Fruit fly (Drosophila melanogaster) whole organism, embryonic: Measurements from ENCODE around the gene Sfp78E.
A peak's percentile ranks its signal among the peaks of the same experiment; 100 is the strongest.

Experiments
- ATbp ChIP-seq: fragments of 200-800 bp; sonication (Bioruptor generic); optimal IDR thresholded peaks from 2 replicates; lab custom pipeline; 2017; ENCODE audit warnings: missing biosample characterization, mild to moderate bottlenecking, missing genetic modification characterization, missing genetic modification reagents
- CG10209 ChIP-seq: fragments of 200-800 bp; sonication (Bioruptor generic); optimal IDR thresholded peaks from 3 replicates; lab custom pipeline; 2017; ENCODE audit warnings: missing biosample characterization, mild to moderate bottlenecking, missing genetic modification characterization, missing genetic modification reagents
- CG11093 ChIP-seq: fragments of 200-800 bp; sonication (Bioruptor generic); IDR thresholded peaks from 3 replicates; pipeline ENCODE4 v1.3.6; 2022; ENCODE audit warnings: missing biosample characterization, missing genetic modification characterization
- CG11247 ChIP-seq: fragments of 200-800 bp; sonication (Bioruptor generic); IDR thresholded peaks from 2 replicates; pipeline ENCODE4 v1.3.6; 2022; ENCODE audit warnings: missing biosample characterization, missing genetic modification characterization
- CG11398 ChIP-seq: fragments of 200-800 bp; sonication (Bioruptor generic); optimal IDR thresholded peaks from 2 replicates; lab custom pipeline; 2016; ENCODE audit warnings: missing biosample characterization, missing genetic modification characterization
- CG14014 ChIP-seq: fragments of 200-800 bp; sonication (Bioruptor generic); IDR thresholded peaks from 2 replicates; pipeline ENCODE4 v1.3.6; 2022; ENCODE audit warnings: missing biosample characterization, missing genetic modification characterization
- CG17802 ChIP-seq: fragments of 200-800 bp; sonication (Bioruptor generic); optimal IDR thresholded peaks from 2 replicates; lab custom pipeline; 2018; ENCODE audit warnings: missing biosample characterization, mild to moderate bottlenecking, missing genetic modification characterization, moderate library complexity
- CG18262 ChIP-seq: fragments of 200-800 bp; optimal IDR thresholded peaks from 3 replicates; lab custom pipeline; 2019; ENCODE audit warnings: missing biosample characterization, mild to moderate bottlenecking, missing genetic modification characterization, moderate library complexity
- CG2129 ChIP-seq: fragments of 200-800 bp; sonication (Bioruptor generic); IDR thresholded peaks from 2 replicates; pipeline ENCODE4 v1.3.6; 2022; ENCODE audit warnings: missing biosample characterization, missing genetic modification characterization; ENCODE audit not compliant: partially characterized antibody
- CG2678 ChIP-seq: fragments of 200-800 bp; sonication (Bioruptor generic); optimal IDR thresholded peaks from 3 replicates; lab custom pipeline; 2019; ENCODE audit warnings: missing biosample characterization, mild to moderate bottlenecking, missing genetic modification characterization, moderate library complexity
- CG2889 ChIP-seq: fragments of 200-800 bp; sonication (Bioruptor generic); IDR thresholded peaks from 3 replicates; pipeline ENCODE4 v1.3.6; 2022; ENCODE audit warnings: missing biosample characterization, missing genetic modification characterization
- CG31441 ChIP-seq: fragments of 200-800 bp; sonication (Bioruptor generic); IDR thresholded peaks from 2 replicates; pipeline ENCODE4 v1.3.6; 2022; ENCODE audit warnings: missing biosample characterization, missing genetic modification characterization
- CG33557 ChIP-seq: fragments of 200-800 bp; sonication (Bioruptor generic); optimal IDR thresholded peaks from 2 replicates; lab custom pipeline; 2019; ENCODE audit warnings: missing biosample characterization, mild to moderate bottlenecking, missing genetic modification characterization, moderate library complexity
- CG34224 ChIP-seq: fragments of 200-800 bp; sonication (Bioruptor generic); IDR thresholded peaks from 3 replicates; pipeline ENCODE4 v1.3.6; 2022; ENCODE audit warnings: missing biosample characterization, missing genetic modification characterization; ENCODE audit not compliant: partially characterized antibody
- CG3726 ChIP-seq: fragments of 200-800 bp; sonication (Bioruptor generic); IDR thresholded peaks from 3 replicates; pipeline ENCODE4, ENCODE4 v1.3.6; 2022; ENCODE audit warnings: missing biosample characterization, missing genetic modification characterization
- CG5180 ChIP-seq: fragments of 200-800 bp; sonication (Bioruptor generic); optimal IDR thresholded peaks from 3 replicates; lab custom pipeline; 2017; ENCODE audit warnings: missing biosample characterization, missing genetic modification characterization, mild to moderate bottlenecking, moderate library complexity, missing genetic modification reagents
- CG7786 ChIP-seq: fragments of 200-800 bp; sonication (Bioruptor generic); optimal IDR thresholded peaks from 2 replicates; lab custom pipeline; 2016; ENCODE audit warnings: missing biosample characterization, missing genetic modification characterization
- CG8924 ChIP-seq: fragments of 200-800 bp; optimal IDR thresholded peaks from 3 replicates; lab custom pipeline; 2019; ENCODE audit warnings: missing biosample characterization, mild to moderate bottlenecking, missing genetic modification characterization, moderate library complexity
- CG8944 ChIP-seq: fragments of 200-800 bp; sonication (Bioruptor generic); optimal IDR thresholded peaks from 3 replicates; lab custom pipeline; 2016; ENCODE audit warnings: missing biosample characterization, missing genetic modification characterization
- CG9817 ChIP-seq: fragments of 200-800 bp; sonication (Bioruptor generic); optimal IDR thresholded peaks from 2 replicates; lab custom pipeline; 2018; ENCODE audit warnings: missing biosample characterization, mild to moderate bottlenecking, missing genetic modification characterization, moderate library complexity
- D19A ChIP-seq: fragments of 200-800 bp; optimal IDR thresholded peaks from 3 replicates; lab custom pipeline; 2019; ENCODE audit warnings: missing biosample characterization, mild to moderate bottlenecking, missing genetic modification characterization, moderate library complexity
- Dip2 ChIP-seq: fragments of 200-800 bp; sonication (Bioruptor generic); IDR thresholded peaks from 2 replicates; pipeline ENCODE4 v1.3.6; 2022; ENCODE audit warnings: missing biosample characterization, missing genetic modification characterization
- HLH54F ChIP-seq: fragments of 200-800 bp; sonication (Bioruptor generic); optimal IDR thresholded peaks from 3 replicates; lab custom pipeline; 2016; ENCODE audit warnings: missing biosample characterization, missing genetic modification characterization
- HmgD ChIP-seq: fragments of 200-800 bp; sonication (Bioruptor generic); optimal IDR thresholded peaks from 3 replicates; lab custom pipeline; 2016; ENCODE audit warnings: missing biosample characterization, missing genetic modification characterization
- Hr39 ChIP-seq: fragments of >200 bp; optimal IDR thresholded peaks from 2 replicates; lab custom pipeline; 2017
- Nf-YA ChIP-seq: fragments of 200-800 bp; sonication (Bioruptor generic); IDR thresholded peaks from 2 replicates; pipeline ENCODE4 v1.3.6; 2022; ENCODE audit warnings: missing biosample characterization, missing genetic modification characterization
- Nf-YB ChIP-seq: fragments of 200-800 bp; sonication (Bioruptor generic); optimal IDR thresholded peaks from 3 replicates; lab custom pipeline; 2019; ENCODE audit warnings: missing biosample characterization, mild to moderate bottlenecking, missing genetic modification characterization, moderate library complexity
- Side ChIP-seq: fragments of 200-800 bp; sonication (Bioruptor generic); optimal IDR thresholded peaks from 2 replicates; lab custom pipeline; 2016; ENCODE audit warnings: missing biosample characterization, missing genetic modification characterization
- Sox100B ChIP-seq: fragments of 200-800 bp; sonication (Bioruptor generic); optimal IDR thresholded peaks from 3 replicates; lab custom pipeline; 2018; ENCODE audit warnings: missing biosample characterization, mild to moderate bottlenecking, missing genetic modification characterization
- ac ChIP-seq: fragments of 200-800 bp; sonication (Bioruptor generic); optimal IDR thresholded peaks from 3 replicates; lab custom pipeline; 2017; ENCODE audit warnings: missing biosample characterization, mild to moderate bottlenecking, missing genetic modification characterization
- aop ChIP-seq: fragments of 200-800 bp; sonication (Bioruptor generic); IDR thresholded peaks from 2 replicates; pipeline ENCODE4 v1.3.6; 2022; ENCODE audit warnings: missing biosample characterization, missing genetic modification characterization
- cg ChIP-seq: fragments of 200-800 bp; sonication (Bioruptor generic); optimal IDR thresholded peaks from 3 replicates; lab custom pipeline; 2019; ENCODE audit warnings: missing biosample characterization, mild to moderate bottlenecking, missing genetic modification characterization, moderate library complexity
- chm ChIP-seq: fragments of 200-800 bp; sonication (Bioruptor generic); IDR thresholded peaks from 2 replicates; pipeline ENCODE4 v1.3.6; 2022; ENCODE audit warnings: missing biosample characterization, missing genetic modification characterization
- chn ChIP-seq: fragments of 200-800 bp; sonication (Bioruptor generic); optimal IDR thresholded peaks from 2 replicates; lab custom pipeline; 2016; ENCODE audit warnings: missing biosample characterization, missing genetic modification characterization
- disco-r ChIP-seq: fragments of 200-800 bp; sonication (Bioruptor generic); optimal IDR thresholded peaks from 2 replicates; lab custom pipeline; 2016; ENCODE audit warnings: missing biosample characterization, missing genetic modification characterization
- dmrt11E ChIP-seq: fragments of 200-800 bp; sonication (Bioruptor generic); optimal IDR thresholded peaks from 3 replicates; lab custom pipeline; 2018; ENCODE audit warnings: missing biosample characterization, mild to moderate bottlenecking, missing genetic modification characterization, moderate library complexity
- dysf ChIP-seq: fragments of 200-800 bp; sonication (Bioruptor generic); IDR thresholded peaks from 3 replicates; pipeline ENCODE4 v1.3.6; 2022; ENCODE audit warnings: missing biosample characterization, missing genetic modification characterization
- eve ChIP-seq, 2 experiments: fragments of >200 bp; optimal IDR thresholded peaks; 2 replicates each; lab custom pipeline; 2017; ENCODE audit warnings: missing biosample characterization in 2 of 2, missing genetic modification characterization in 2 of 2
- gro ChIP-seq: fragments of 200-800 bp; sonication (Bioruptor generic); optimal IDR thresholded peaks from 2 replicates; lab custom pipeline; 2016; ENCODE audit warnings: missing biosample characterization, missing genetic modification characterization
- hb ChIP-seq: fragments of 200-800 bp; sonication (Bioruptor generic); IDR thresholded peaks from 3 replicates; pipeline ENCODE4 v1.3.6; 2022; ENCODE audit warnings: missing biosample characterization, missing genetic modification characterization; ENCODE audit not compliant: partially characterized antibody
- ken ChIP-seq: fragments of 200-800 bp; sonication (Bioruptor generic); IDR thresholded peaks from 3 replicates; pipeline ENCODE4 v1.3.6; 2022; ENCODE audit warnings: missing biosample characterization, missing genetic modification characterization
- kni ChIP-seq: fragments of 200-800 bp; sonication (Bioruptor generic); optimal IDR thresholded peaks from 3 replicates; lab custom pipeline; 2017; ENCODE audit warnings: mild to moderate bottlenecking, missing biosample characterization, missing genetic modification reagents, missing genetic modification characterization
- lov ChIP-seq, 2 experiments: fragments of 200-800 bp in 1 of 2; fragments of >200 bp in 1 of 2; sonication (Bioruptor generic) in 1 of 2; IDR thresholded peaks in 1 of 2; optimal IDR thresholded peaks in 1 of 2; 2 replicates in 1 of 2; 3 replicates in 1 of 2; pipeline versions ENCODE4 v1.3.6 to Lab custom; 2017 to 2022; ENCODE audit warnings: missing biosample characterization in 1 of 2, missing genetic modification characterization in 1 of 2
- odd ChIP-seq: fragments of 200-800 bp; sonication (Bioruptor generic); optimal IDR thresholded peaks from 2 replicates; lab custom pipeline; 2017; ENCODE audit warnings: missing biosample characterization, mild to moderate bottlenecking, missing genetic modification characterization
- otp ChIP-seq: fragments of 200-800 bp; sonication (Bioruptor generic); IDR thresholded peaks from 3 replicates; pipeline ENCODE4, ENCODE4 v1.3.6; 2022; ENCODE audit warnings: missing biosample characterization, missing genetic modification characterization
- p53 ChIP-seq: fragments of 200-800 bp; sonication (Bioruptor generic); optimal IDR thresholded peaks from 2 replicates; lab custom pipeline; 2016; ENCODE audit warnings: missing biosample characterization, missing genetic modification characterization
- pita ChIP-seq: fragments of 200-800 bp; sonication (Bioruptor generic); optimal IDR thresholded peaks from 2 replicates; lab custom pipeline; 2017; ENCODE audit warnings: missing biosample characterization, mild to moderate bottlenecking, missing genetic modification characterization
- sima ChIP-seq: fragments of 200-800 bp; sonication (Bioruptor generic); optimal IDR thresholded peaks from 2 replicates; lab custom pipeline; 2016; ENCODE audit warnings: missing biosample characterization, missing genetic modification characterization
- tx ChIP-seq: fragments of 200-800 bp; sonication (Bioruptor generic); optimal IDR thresholded peaks from 2 replicates; lab custom pipeline; 2016; ENCODE audit warnings: missing biosample characterization, missing genetic modification characterization
- wdn ChIP-seq: fragments of 200-800 bp; sonication (Bioruptor generic); IDR thresholded peaks from 2 replicates; pipeline ENCODE4 v1.3.6; 2022; ENCODE audit warnings: missing biosample characterization, missing genetic modification characterization
- z ChIP-seq: fragments of 200-800 bp; sonication (Bioruptor generic); IDR thresholded peaks from 3 replicates; pipeline ENCODE4 v1.3.6; 2022; ENCODE audit warnings: missing biosample characterization, missing genetic modification characterization

Gene Sfp78E

DNA sequence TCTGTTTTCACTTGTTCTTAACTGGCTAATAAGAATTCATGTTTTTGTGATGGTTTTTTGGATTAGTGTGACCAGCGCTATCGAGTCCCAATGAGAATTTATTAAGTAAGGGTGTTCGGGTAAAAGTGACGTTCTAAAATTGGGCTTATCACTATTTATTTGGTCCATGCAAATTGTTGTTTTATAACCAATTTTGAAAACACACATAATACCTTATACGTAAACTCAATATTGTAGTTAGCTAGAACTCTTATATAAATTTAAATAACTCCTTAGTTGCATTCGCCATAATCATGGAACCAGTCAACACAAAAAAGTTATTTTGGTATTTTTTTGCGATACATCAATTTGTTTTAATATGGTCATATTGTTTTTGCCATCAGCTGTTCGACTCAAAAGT is 4.2 kb downstream of the Sfp78E start, which contains the start of the genes Als2 and CG11248 (continued):
- TF ChIP-seq CG34224 (GFP tag; lab: Robert Waterston, UW) (no peak), CG8924 (tag; lab: Kevin White, UChicago) (peak; percentile 91), CG17802 (tag; lab: Kevin White, UChicago) (peak; percentile 50), CG18262 (tag; lab: Kevin White, UChicago) (peak; percentile 73), dmrt11E (tag; lab: Kevin White, UChicago) (peak; percentile 84), Nf-YB (GFP tag; lab: Kevin White, UChicago) (peak; percentile 29), Dip2 (GFP tag; lab: Robert Waterston, UW) (no peak), Sox100B (GFP tag; lab: Kevin White, UChicago) (no peak), HLH54F (GFP tag; lab: Kevin White, UChicago) (peak; percentile 79), CG9817 (peak; percentile 87), chm (no peak), sima (GFP tag; lab: Kevin White, UChicago) (no peak), Side (GFP tag; lab: Kevin White, UChicago) (peak; percentile 59), D19A (tag; lab: Kevin White, UChicago) (no peak), ATbp (GFP tag; lab: Kevin White, UChicago) (no peak), tx (peak; percentile 56), CG10209 (peak; percentile 41), gro (GFP tag; lab: Kevin White, UChicago) (no peak), chn (GFP tag; lab: Kevin White, UChicago) (peak; percentile 81), ac (no peak), CG2678 (tag; lab: Kevin White, UChicago) (peak; percentile 82), CG11247 (no peak), CG7786 (peak; percentile 66), CG8944 (GFP tag; lab: Kevin White, UChicago) (peak; percentile 65), eve (GFP tag; optimal IDR thresholded peaks at IDR 0.05; lab: Kevin White, UChicago) (no peak), wdn (GFP tag; lab: Robert Waterston, UW) (peak; percentile 33; the same call in 1 of the 2 replicates), HmgD (no peak), p53 (GFP tag; lab: Kevin White, UChicago) (no peak), disco-r (GFP tag; lab: Kevin White, UChicago) (no peak), CG14014 (GFP tag; lab: Robert Waterston, UW) (peak; percentile 44; the same call in 1 of the 2 replicates), CG31441 (peak; percentile 78), odd (GFP tag; lab: Kevin White, UChicago) (no peak), ken (peak; percentile 67; the same call in 1 of the 3 replicates), aop (GFP tag; lab: Robert Waterston, UW) (no peak), hb (GFP tag; lab: Robert Waterston, UW) (no peak), cg (no peak), pita (GFP tag; lab: Kevin White, UChicago) (no peak), CG3726 (GFP tag; lab: Robert Waterston, UW) (peak; percentile 70; the same call in 2 of the 3 replicates), CG5180 (GFP tag; lab: Kevin White, UChicago) (no peak), Nf-YA (no peak), Hr39 (no peak), CG2889 (GFP tag; lab: Robert Waterston, UW) (no peak), CG11093 (GFP tag; lab: Robert Waterston, UW) (peak; percentile 64; the same call in 2 of the 3 replicates), otp (peak; percentile 34; the same call in 1 of the 3 replicates), CG33557 (GFP tag; lab: Kevin White, UChicago) (peak; percentile 69), z (GFP tag; lab: Robert Waterston, UW) (no peak), CG11398 (GFP tag; lab: Kevin White, UChicago) (peak; percentile 29), lov (optimal IDR thresholded peaks at IDR 0.05; lab: Kevin White, UChicago) (no peak), lov (GFP tag; IDR thresholded peaks at IDR 0.05; lab: Robert Waterston, UW) (no peak), CG2129 (GFP tag; lab: Robert Waterston, UW) (no peak), dysf (GFP tag; lab: Robert Waterston, UW) (peak; percentile 76), kni (GFP tag; lab: Kevin White, UChicago) (no peak)
